Worm (Caenorhabditis elegans): ENCODE results near the gene Y45G5AL.1.
A peak's percentile ranks its signal among the peaks of the same experiment; 100 is the strongest.

DNA sequence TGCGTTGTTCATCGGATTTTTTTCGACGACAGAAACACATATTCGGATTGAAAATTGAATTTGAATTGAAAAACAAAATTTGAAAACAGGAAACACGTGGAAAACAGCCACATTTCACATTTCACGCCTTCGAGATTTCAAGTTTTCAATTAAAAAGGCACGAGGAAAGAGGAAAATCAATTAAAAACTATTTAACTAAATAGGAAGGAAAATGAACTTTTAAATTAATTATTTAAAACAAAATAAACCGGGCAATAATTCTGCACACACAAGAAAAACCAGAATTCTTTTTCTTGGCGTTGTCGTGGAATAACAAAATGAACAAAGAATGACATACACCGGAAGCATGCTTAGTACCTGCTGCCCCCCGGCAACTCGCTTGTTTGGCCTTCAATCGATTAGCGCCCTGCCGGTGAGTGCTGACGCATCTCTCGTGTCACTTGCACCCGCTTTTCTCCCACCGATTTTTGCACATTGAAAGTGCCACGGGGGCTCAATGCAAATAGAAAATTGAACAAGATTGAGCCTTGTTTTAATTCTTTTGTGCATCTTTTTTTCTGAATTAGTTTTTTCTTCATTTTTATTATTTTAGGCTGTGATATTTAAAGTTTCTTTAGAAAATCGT lies 50.4 kb downstream of the Y45G5AL.1 start, which contains the start of gene Y45G5AM.9:
- peak; percentile 79 for TF ChIP-seq hmg-4 (GFP tag; optimal IDR thresholded peaks at IDR 0.05)
- TF ChIP-seq B0310.2 (tag; optimal IDR thresholded peaks at IDR 0.05): no peak
- no peak for TF ChIP-seq ama-1 (optimal IDR thresholded peaks at IDR 0.05)
- TF ChIP-seq ceh-13 (GFP tag; optimal IDR thresholded peaks at IDR 0.05): peak; percentile 11
- TF ChIP-seq tbx-11 (GFP tag; IDR thresholded peaks at IDR 0.05): no peak
- TF ChIP-seq flt-1 (GFP tag; IDR thresholded peaks at IDR 0.05): peak; percentile 56; the same call in 1 of the 2 replicates
- TF ChIP-seq pes-1 (GFP tag; IDR thresholded peaks at IDR 0.05): peak; percentile 73
- no peak for TF ChIP-seq scrt-1 (GFP tag; IDR thresholded peaks at IDR 0.05)
- TF ChIP-seq sea-1 (GFP tag; conservative IDR thresholded peaks at IDR 0.05): no peak
- TF ChIP-seq hnd-1 (tag; optimal IDR thresholded peaks at IDR 0.05): peak; percentile 11
- no peak for TF ChIP-seq aly-1 (tag; optimal IDR thresholded peaks at IDR 0.05)
- no peak for TF ChIP-seq tra-4 (tag; optimal IDR thresholded peaks at IDR 0.05)
